Worm (Caenorhabditis elegans) whole organism, mixed stage, embryonic: ENCODE results near the gene K09C4.1.

Experiments
- M03D4.4 ChIP-seq: sonication (generic microtip); optimal IDR thresholded peaks from 2 replicates; lab custom pipeline; 2017; ENCODE audit warnings: mild to moderate bottlenecking, missing genetic modification characterization, missing compliant biosample characterization
- bed-3 ChIP-seq: fragments of 200-800 bp; sonication (Bioruptor generic); optimal IDR thresholded peaks from 3 replicates; lab custom pipeline; 2018; ENCODE audit warnings: mild to moderate bottlenecking, missing genetic modification characterization, moderate library complexity, missing compliant biosample characterization
- blmp-1 ChIP-seq: fragments of 150-350 bp; optimal IDR thresholded peaks from 2 replicates; lab custom pipeline; 2014; ENCODE audit warnings: missing biosample characterization, missing genetic modification characterization
- ceh-39 ChIP-seq: fragments of 150-350 bp; optimal IDR thresholded peaks from 2 replicates; lab custom pipeline; 2014; ENCODE audit warnings: missing biosample characterization, missing genetic modification characterization
- ceh-43 ChIP-seq: fragments of 200-800 bp; sonication (Bioruptor generic); optimal IDR thresholded peaks from 2 replicates; lab custom pipeline; 2018; ENCODE audit warnings: mild to moderate bottlenecking, missing genetic modification characterization, moderate library complexity, missing compliant biosample characterization
- ceh-83 ChIP-seq: fragments of 200-800 bp; sonication (Bioruptor generic); optimal IDR thresholded peaks from 2 replicates; lab custom pipeline; 2018; ENCODE audit warnings: mild to moderate bottlenecking, missing genetic modification characterization, missing compliant biosample characterization
- ces-1 ChIP-seq: fragments of 150-350 bp; optimal IDR thresholded peaks from 2 replicates; lab custom pipeline; 2014; ENCODE audit warnings: missing biosample characterization, missing genetic modification reagents, missing genetic modification characterization
- cnd-1 ChIP-seq: fragments of 200-800 bp; sonication (Bioruptor generic); optimal IDR thresholded peaks from 2 replicates; lab custom pipeline; 2018; ENCODE audit warnings: mild to moderate bottlenecking, missing genetic modification characterization, missing compliant biosample characterization
- drap-1 ChIP-seq: fragments of 200-800 bp; sonication (Bioruptor generic); optimal IDR thresholded peaks from 3 replicates; lab custom pipeline; 2018; ENCODE audit warnings: mild to moderate bottlenecking, missing genetic modification characterization, missing compliant biosample characterization
- elt-1 ChIP-seq: sonication (generic microtip); optimal IDR thresholded peaks from 2 replicates; lab custom pipeline; 2017; ENCODE audit warnings: missing genetic modification characterization, mild to moderate bottlenecking, missing compliant biosample characterization, antibody characterized with exemption, moderate library complexity, borderline replicate concordance; ENCODE audit not compliant: insufficient read depth
- elt-3 ChIP-seq: fragments of 150-350 bp; optimal IDR thresholded peaks from 2 replicates; lab custom pipeline; 2014; ENCODE audit warnings: missing biosample characterization, missing genetic modification characterization
- flh-1 ChIP-seq: fragments of 200-800 bp; sonication (Bioruptor generic); optimal IDR thresholded peaks from 2 replicates; lab custom pipeline; 2018; ENCODE audit warnings: mild to moderate bottlenecking, missing genetic modification characterization, moderate library complexity, missing compliant biosample characterization
- ham-2 ChIP-seq: fragments of 200-800 bp; sonication (Bioruptor generic); optimal IDR thresholded peaks from 2 replicates; lab custom pipeline; 2018; ENCODE audit warnings: mild to moderate bottlenecking, missing genetic modification characterization, missing compliant biosample characterization
- hlh-1 ChIP-seq: fragments of 150-350 bp; optimal IDR thresholded peaks from 2 replicates; lab custom pipeline; 2014; ENCODE audit warnings: missing biosample characterization, missing genetic modification reagents, missing genetic modification characterization
- lin-13 ChIP-seq: fragments of 150-350 bp; optimal IDR thresholded peaks from 2 replicates; lab custom pipeline; 2014; ENCODE audit warnings: missing biosample characterization, missing genetic modification characterization
- lin-32 ChIP-seq: fragments of 200-800 bp; sonication (Bioruptor generic); optimal IDR thresholded peaks from 2 replicates; lab custom pipeline; 2018; ENCODE audit warnings: mild to moderate bottlenecking, missing genetic modification characterization, missing compliant biosample characterization
- lsy-2 ChIP-seq: fragments of 150-350 bp; optimal IDR thresholded peaks from 2 replicates; lab custom pipeline; 2014; ENCODE audit warnings: missing biosample characterization, missing genetic modification characterization
- mab-5 ChIP-seq: fragments of 150-350 bp; optimal IDR thresholded peaks from 2 replicates; lab custom pipeline; 2014; ENCODE audit warnings: missing biosample characterization, missing genetic modification characterization
- mep-1 ChIP-seq: fragments of 150-350 bp; optimal IDR thresholded peaks from 2 replicates; lab custom pipeline; 2017; ENCODE audit warnings: missing biosample characterization, missing genetic modification reagents, missing genetic modification characterization, inconsistent platforms
- mls-2 ChIP-seq: sonication (generic microtip); optimal IDR thresholded peaks from 2 replicates; lab custom pipeline; 2016; ENCODE audit warnings: mild to moderate bottlenecking, missing genetic modification characterization, moderate library complexity, missing compliant biosample characterization
- nhr-12 ChIP-seq: fragments of 150-350 bp; optimal IDR thresholded peaks from 2 replicates; lab custom pipeline; 2014; ENCODE audit warnings: missing biosample characterization, missing genetic modification characterization
- nhr-2 ChIP-seq: fragments of 150-350 bp; optimal IDR thresholded peaks from 2 replicates; lab custom pipeline; 2014; ENCODE audit warnings: missing biosample characterization, missing genetic modification characterization
- nhr-237 ChIP-seq: fragments of 150-350 bp; optimal IDR thresholded peaks from 2 replicates; lab custom pipeline; 2014; ENCODE audit warnings: missing biosample characterization, missing genetic modification characterization
- nhr-28 ChIP-seq: fragments of 150-350 bp; optimal IDR thresholded peaks from 2 replicates; lab custom pipeline; 2014; ENCODE audit warnings: missing biosample characterization, missing genetic modification characterization
- nhr-76 ChIP-seq: sonication (generic microtip); optimal IDR thresholded peaks from 2 replicates; lab custom pipeline; 2017; ENCODE audit warnings: missing biosample characterization, missing genetic modification characterization
- pha-4 ChIP-seq: fragments of 150-350 bp; optimal IDR thresholded peaks from 2 replicates; lab custom pipeline; 2018; ENCODE audit warnings: missing biosample characterization, missing genetic modification reagents, missing genetic modification characterization
- sem-2 ChIP-seq: fragments of 200-800 bp; sonication (Bioruptor generic); optimal IDR thresholded peaks from 2 replicates; lab custom pipeline; 2018; ENCODE audit warnings: mild to moderate bottlenecking, missing genetic modification characterization, missing compliant biosample characterization
- sptf-1 ChIP-seq: sonication (generic microtip); optimal IDR thresholded peaks from 2 replicates; lab custom pipeline; 2017; ENCODE audit warnings: mild to moderate bottlenecking, missing genetic modification characterization, moderate library complexity, missing compliant biosample characterization
- tbx-8 ChIP-seq: fragments of 200-800 bp; sonication (Bioruptor generic); optimal IDR thresholded peaks from 2 replicates; lab custom pipeline; 2018; ENCODE audit warnings: mild to moderate bottlenecking, missing genetic modification characterization, moderate library complexity, missing compliant biosample characterization
- unc-120 ChIP-seq: sonication (generic microtip); optimal IDR thresholded peaks from 2 replicates; lab custom pipeline; 2017; ENCODE audit warnings: missing genetic modification characterization, missing compliant biosample characterization; ENCODE audit not compliant: poor library complexity, severe bottlenecking
- unc-39 ChIP-seq: fragments of 150-350 bp; optimal IDR thresholded peaks from 2 replicates; lab custom pipeline; 2014; ENCODE audit warnings: missing biosample characterization, missing genetic modification characterization
- unc-62 ChIP-seq: fragments of 150-350 bp; optimal IDR thresholded peaks from 2 replicates; lab custom pipeline; 2014; ENCODE audit warnings: missing biosample characterization, missing genetic modification reagents, missing genetic modification characterization
- zip-8 ChIP-seq: fragments of 150-350 bp; optimal IDR thresholded peaks from 2 replicates; lab custom pipeline; 2014; ENCODE audit warnings: missing biosample characterization, missing genetic modification characterization
- ztf-11 ChIP-seq: fragments of 150-350 bp; optimal IDR thresholded peaks from 2 replicates; lab custom pipeline; 2014; ENCODE audit warnings: missing biosample characterization, missing genetic modification characterization

K09C4.1 gene

DNA sequence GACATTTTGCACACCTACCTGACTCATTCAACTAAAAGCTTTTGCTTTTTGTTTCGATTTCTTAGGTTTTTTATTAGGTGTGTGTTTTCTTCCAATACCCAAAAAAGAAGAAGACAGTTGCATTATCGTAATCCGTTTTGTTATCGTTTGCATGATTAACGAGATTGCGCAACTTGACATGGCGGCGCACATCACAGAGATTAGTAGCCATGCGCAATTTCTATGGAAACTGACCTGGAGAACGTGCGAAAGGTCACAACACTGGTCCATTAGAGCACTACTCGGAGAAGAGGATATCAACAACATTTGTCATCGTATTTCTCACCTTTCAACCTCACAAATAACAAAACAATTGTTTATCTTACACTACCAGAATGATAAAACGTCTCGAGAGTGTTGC is 18.1 kb downstream of the K09C4.1 start:
- TF ChIP-seq pha-4 (tag; lab: Kevin White, UChicago) (no peak), unc-120 (tag; lab: Kevin White, UChicago) (no peak), ceh-83 (no peak), elt-1 (peak; percentile 69), zip-8 (peak; percentile 32), mls-2 (no peak), hlh-1 (tag; lab: Kevin White, UChicago) (no peak), ham-2 (GFP tag; lab: Kevin White, UChicago) (no peak), M03D4.4 (tag; lab: Kevin White, UChicago) (no peak), nhr-2 (tag; lab: Kevin White, UChicago) (peak; percentile 84), lin-32 (GFP tag; lab: Kevin White, UChicago) (no peak)

DNA sequence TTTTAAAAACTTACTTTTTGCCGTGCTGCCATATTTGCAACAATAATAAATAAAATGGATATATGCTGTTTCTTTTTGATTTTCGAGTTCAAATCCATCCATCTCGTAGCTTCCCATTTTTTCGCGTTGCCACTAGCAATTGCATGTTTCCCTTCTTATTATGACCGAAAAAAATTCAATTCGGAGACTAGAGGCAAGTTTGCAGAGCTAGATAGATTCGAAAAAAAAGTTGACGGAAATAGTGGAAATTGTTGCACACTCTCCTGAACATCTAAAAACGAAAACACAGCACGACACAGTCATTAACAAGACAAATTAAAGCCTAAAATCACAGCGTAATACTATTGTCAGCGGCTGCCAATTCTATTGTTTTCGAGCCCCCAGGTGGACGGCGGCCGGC is 27.5 kb downstream of the K09C4.1 start, which contains the start of gene F11D5.6:
Gene F11D5.6 (minus strand): TSS at position 101 of the 400 bp plus-strand sequence.
- TF ChIP-seq ceh-43 (no peak), lsy-2 (no peak), mls-2 (no peak), drap-1 (GFP tag; lab: Kevin White, UChicago) (no peak), lin-13 (no peak), flh-1 (no peak), elt-1 (no peak), mab-5 (tag; lab: Kevin White, UChicago) (no peak), ceh-39 (tag; lab: Kevin White, UChicago) (no peak), ham-2 (GFP tag; lab: Kevin White, UChicago) (no peak), ceh-83 (no peak), nhr-12 (tag; lab: Kevin White, UChicago) (no peak), ztf-11 (tag; lab: Kevin White, UChicago) (no peak), sem-2 (GFP tag; lab: Kevin White, UChicago) (no peak), ces-1 (GFP tag; lab: Kevin White, UChicago) (no peak), lin-32 (GFP tag; lab: Kevin White, UChicago) (no peak), unc-62 (no peak), mep-1 (tag; lab: Kevin White, UChicago) (no peak)

DNA sequence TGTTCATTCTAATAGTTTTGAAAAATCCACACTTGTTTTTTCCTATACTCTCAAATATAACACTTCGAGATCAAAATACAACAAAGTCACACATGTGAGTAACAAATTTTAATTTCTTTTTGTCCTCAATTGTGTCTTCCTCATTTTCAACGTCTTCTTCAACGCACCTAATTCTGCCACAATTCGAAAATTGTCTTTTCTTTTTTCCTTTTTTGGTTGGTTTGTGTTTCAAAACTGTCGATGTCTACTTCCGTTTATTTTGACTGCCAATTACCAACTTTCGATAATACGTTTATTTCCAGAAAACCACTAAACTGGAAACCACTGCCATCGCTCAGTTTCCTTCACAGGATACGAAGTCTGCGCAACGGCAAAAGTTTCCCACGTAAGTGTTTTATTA is 34.1 kb downstream of the K09C4.1 start, which contains the start of gene F11D5.1:
Gene F11D5.1 (plus strand): TSS at position 301 of the 400 bp plus-strand sequence.
- TF ChIP-seq nhr-12 (tag; lab: Kevin White, UChicago): no peak
- TF ChIP-seq sptf-1 (tag; lab: Kevin White, UChicago): no peak
- no peak for TF ChIP-seq elt-3 (tag; lab: Kevin White, UChicago)
- TF ChIP-seq nhr-28 (tag; lab: Kevin White, UChicago): no peak
- TF ChIP-seq lin-13: no peak
- no peak for TF ChIP-seq unc-39 (tag; lab: Kevin White, UChicago)
- TF ChIP-seq cnd-1: no peak
- TF ChIP-seq ces-1 (GFP tag; lab: Kevin White, UChicago): no peak
- no peak for TF ChIP-seq mls-2
- TF ChIP-seq lsy-2: no peak
- no peak for TF ChIP-seq ham-2 (GFP tag; lab: Kevin White, UChicago)
- TF ChIP-seq bed-3 (GFP tag; lab: Kevin White, UChicago): no peak
- TF ChIP-seq lin-32 (GFP tag; lab: Kevin White, UChicago): no peak
- no peak for TF ChIP-seq unc-62
- TF ChIP-seq ceh-43: no peak
- TF ChIP-seq blmp-1: no peak
- no peak for TF ChIP-seq hlh-1 (tag; lab: Kevin White, UChicago)
- TF ChIP-seq ceh-39 (tag; lab: Kevin White, UChicago): no peak
- no peak for TF ChIP-seq tbx-8
- TF ChIP-seq ztf-11 (tag; lab: Kevin White, UChicago): no peak

DNA sequence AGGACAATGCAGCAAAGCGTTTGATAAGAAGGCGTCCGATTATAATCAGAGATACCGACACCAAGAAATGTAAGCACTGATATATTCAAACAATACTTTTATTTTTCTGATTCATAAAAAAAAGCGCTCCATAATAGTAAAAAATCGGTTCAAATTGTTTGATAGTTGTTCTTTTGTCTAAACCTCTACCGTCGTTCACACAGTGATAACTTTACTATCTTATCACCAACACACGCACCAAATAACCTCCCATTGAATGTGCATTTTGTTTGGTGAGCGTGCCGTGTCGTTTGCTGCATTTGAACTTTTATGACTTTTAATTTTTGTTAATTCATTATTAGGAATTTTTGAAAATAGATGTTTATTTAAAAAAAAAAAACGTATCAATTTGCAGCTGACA is 35.4 kb downstream of the K09C4.1 start:
- no peak for TF ChIP-seq ces-1 (GFP tag; lab: Kevin White, UChicago)
- no peak for TF ChIP-seq nhr-76 (tag; lab: Kevin White, UChicago)
- no peak for TF ChIP-seq nhr-28 (tag; lab: Kevin White, UChicago)
- TF ChIP-seq unc-39 (tag; lab: Kevin White, UChicago): no peak
- no peak for TF ChIP-seq tbx-8
- TF ChIP-seq lin-32 (GFP tag; lab: Kevin White, UChicago): no peak
- TF ChIP-seq pha-4 (tag; lab: Kevin White, UChicago): no peak
- TF ChIP-seq ceh-83: no peak
- TF ChIP-seq elt-1: no peak
- no peak for TF ChIP-seq hlh-1 (tag; lab: Kevin White, UChicago)
- no peak for TF ChIP-seq M03D4.4 (tag; lab: Kevin White, UChicago)
- TF ChIP-seq flh-1: no peak
- TF ChIP-seq mls-2: no peak
- TF ChIP-seq nhr-237 (tag; lab: Kevin White, UChicago): no peak
- TF ChIP-seq zip-8: no peak
- no peak for TF ChIP-seq ceh-39 (tag; lab: Kevin White, UChicago)
